Fruit fly (Drosophila melanogaster): ENCODE measurements around the gene CG13984.

Gene CG13984

dm6 chr2L:6354231-6354630 lies 45.6 kb downstream of the CG13984 start, which contains the start of gene ppk7:
Gene ppk7, minus strand, starts transcription at chr2L:6354331.
- TF ChIP-seq Snoo (tag; optimal IDR thresholded peaks at IDR 0.05) (no peak), rn (GFP tag; IDR thresholded peaks at IDR 0.05) (no peak), fd96Ca (GFP tag; IDR thresholded peaks at IDR 0.05) (no peak), CG15710 (tag; optimal IDR thresholded peaks at IDR 0.05) (no peak), CG17806 (tag; optimal IDR thresholded peaks at IDR 0.05) (no peak), CG9948 (tag; optimal IDR thresholded peaks at IDR 0.05) (no peak), CG8159 (tag; optimal IDR thresholded peaks at IDR 0.05) (no peak), CG13204 (GFP tag; optimal IDR thresholded peaks at IDR 0.05) (no peak), gl (tag; optimal IDR thresholded peaks at IDR 0.05) (no peak)

DNA sequence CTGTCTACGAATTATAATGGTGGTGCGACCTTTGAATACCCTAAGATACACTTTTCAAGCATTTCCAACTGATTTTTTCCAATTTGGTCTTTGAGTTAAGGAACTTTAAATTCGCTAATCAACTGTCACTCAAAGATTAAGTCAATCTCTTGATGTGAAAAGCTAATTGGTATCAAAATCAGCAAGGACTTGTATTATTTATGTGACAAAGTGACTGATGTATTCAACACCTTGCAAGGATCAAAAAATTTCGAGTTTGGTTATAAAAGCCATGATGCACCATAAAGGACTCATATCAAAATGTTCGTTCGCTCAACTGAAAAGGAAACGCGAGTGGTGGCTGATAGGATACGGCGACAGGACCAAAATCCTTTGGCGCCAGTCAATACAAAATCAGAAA lies 46.0 kb downstream of the CG13984 start, which contains the start of gene ppk14:
TSS of gene ppk14 (plus strand) at position 301 of the 400 bp plus-strand sequence.
- TF ChIP-seq CG15710 (tag; optimal IDR thresholded peaks at IDR 0.05) (no peak), CG8301 (tag; optimal IDR thresholded peaks at IDR 0.05) (no peak), gl (tag; optimal IDR thresholded peaks at IDR 0.05) (no peak), CG4496 (GFP tag; IDR thresholded peaks at IDR 0.05) (no peak), CG9948 (tag; optimal IDR thresholded peaks at IDR 0.05) (no peak), D1 (tag; optimal IDR thresholded peaks at IDR 0.05) (no peak), Pif1A (GFP tag; optimal IDR thresholded peaks at IDR 0.05) (no peak), CG14655 (GFP tag; optimal IDR thresholded peaks at IDR 0.05) (no peak), CG8159 (tag; optimal IDR thresholded peaks at IDR 0.05) (no peak), Snoo (tag; optimal IDR thresholded peaks at IDR 0.05) (no peak), rn (GFP tag; IDR thresholded peaks at IDR 0.05) (no peak)

DNA sequence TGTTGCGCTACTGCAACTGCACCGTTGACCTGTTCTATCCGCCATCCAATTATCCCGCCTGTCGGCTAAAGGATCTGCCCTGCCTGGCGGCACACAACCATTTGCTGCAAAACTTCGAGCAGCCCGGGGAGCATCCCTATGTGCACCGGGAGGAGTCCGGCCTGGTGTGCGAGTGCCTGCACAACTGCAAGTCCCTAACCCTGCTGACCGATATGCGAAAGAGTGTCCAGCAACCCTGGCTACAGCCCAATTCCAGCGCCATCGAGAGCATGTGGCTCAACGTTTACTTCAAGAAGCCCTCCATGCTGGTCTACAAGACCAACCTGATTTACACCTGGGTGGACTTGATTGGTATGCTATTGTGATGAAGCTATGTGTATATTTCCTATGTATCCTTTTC lies 47.5 kb downstream of the CG13984 start:
- TF ChIP-seq CG17806 (tag; optimal IDR thresholded peaks at IDR 0.05) (no peak), CG8159 (tag; optimal IDR thresholded peaks at IDR 0.05) (no peak), EcR (GFP tag; optimal IDR thresholded peaks at IDR 0.05) (no peak), CG10348 (GFP tag; IDR thresholded peaks at IDR 0.05) (no peak), CG34367 (tag; optimal IDR thresholded peaks at IDR 0.05) (no peak), CG32121 (GFP tag; IDR thresholded peaks at IDR 0.05) (no peak), Snoo (tag; optimal IDR thresholded peaks at IDR 0.05) (no peak), fd96Ca (GFP tag; IDR thresholded peaks at IDR 0.05) (no peak), D1 (tag; optimal IDR thresholded peaks at IDR 0.05) (no peak), Pif1B (GFP tag; optimal IDR thresholded peaks at IDR 0.05) (no peak), Pif1A (GFP tag; optimal IDR thresholded peaks at IDR 0.05) (no peak), CG14655 (GFP tag; optimal IDR thresholded peaks at IDR 0.05) (no peak), CG12605 (GFP tag; IDR thresholded peaks at IDR 0.05) (no peak), CG9948 (tag; optimal IDR thresholded peaks at IDR 0.05) (no peak), CG4496 (GFP tag; IDR thresholded peaks at IDR 0.05) (no peak), CG8301 (tag; optimal IDR thresholded peaks at IDR 0.05) (no peak), Ets98B (GFP tag; IDR thresholded peaks at IDR 0.05) (no peak), CG13204 (GFP tag; optimal IDR thresholded peaks at IDR 0.05) (no peak), rn (GFP tag; IDR thresholded peaks at IDR 0.05) (no peak)

DNA sequence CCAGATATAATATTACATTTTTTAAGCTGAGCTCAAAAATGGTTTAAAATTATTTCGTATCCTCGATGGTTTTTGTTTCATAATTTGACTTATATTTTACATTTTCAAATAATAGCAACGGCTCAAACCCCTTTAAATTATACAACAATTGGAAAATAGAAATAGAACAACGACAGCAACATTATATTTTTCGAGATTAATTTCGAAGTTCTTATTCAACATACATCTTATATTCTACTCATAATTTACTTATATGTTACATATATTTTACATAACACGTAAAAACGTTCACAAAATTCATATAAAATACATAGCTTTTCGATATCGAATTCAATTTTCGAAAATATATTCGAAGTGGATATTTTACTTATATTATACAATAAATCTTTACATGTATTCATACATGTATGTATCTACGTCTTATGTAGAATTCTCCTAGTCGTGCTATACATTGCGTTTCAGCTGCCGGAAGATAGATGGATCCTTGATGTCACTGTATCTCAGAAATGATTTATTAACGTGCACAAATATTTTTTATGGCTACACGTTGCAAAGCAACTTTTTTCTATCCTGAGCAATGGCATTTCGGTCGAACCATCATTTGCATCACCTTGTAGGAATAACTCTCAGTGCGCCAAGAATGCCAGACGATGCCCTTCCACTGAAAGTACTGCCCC lies 48.2 kb downstream of the CG13984 start:
- peak; percentile 56; the same call in 1 of the 3 replicates for TF ChIP-seq CG4496 (GFP tag; IDR thresholded peaks at IDR 0.05)
- no peak for TF ChIP-seq Ets98B (GFP tag; IDR thresholded peaks at IDR 0.05)
- peak; percentile 13 for TF ChIP-seq CG8159 (tag; optimal IDR thresholded peaks at IDR 0.05)
- TF ChIP-seq CG14655 (GFP tag; optimal IDR thresholded peaks at IDR 0.05) = peak; percentile 48

- TF ChIP-seq CG13204 (GFP tag; optimal IDR thresholded peaks at IDR 0.05) (no peak), CG10348 (GFP tag; IDR thresholded peaks at IDR 0.05) (no peak), EcR (GFP tag; optimal IDR thresholded peaks at IDR 0.05) (no peak), CG17806 (tag; optimal IDR thresholded peaks at IDR 0.05) (no peak), CG4496 (GFP tag; IDR thresholded peaks at IDR 0.05) (no peak), CG8159 (tag; optimal IDR thresholded peaks at IDR 0.05) (no peak), rn (GFP tag; IDR thresholded peaks at IDR 0.05) (no peak), CG15710 (tag; optimal IDR thresholded peaks at IDR 0.05) (no peak), Snoo (tag; optimal IDR thresholded peaks at IDR 0.05) (no peak), fd96Ca (GFP tag; IDR thresholded peaks at IDR 0.05) (no peak), CG34367 (tag; optimal IDR thresholded peaks at IDR 0.05) (no peak), CG32121 (GFP tag; IDR thresholded peaks at IDR 0.05) (no peak)
Measured at dm6 chr2L:6358218-6358617, 49.6 kb downstream of the CG13984 start, which contains the start of gene CG9500. Gene CG9500, minus strand, starts transcription at chr2L:6358318.
